Fruit fly (Drosophila melanogaster) whole organism: Measurements from ENCODE around the gene CG10874.

Experiments
- CG8478 ChIP-seq: fragments of >200 bp; optimal IDR thresholded peaks from 2 replicates; lab custom pipeline; 2018; ENCODE audit warnings: inconsistent platforms
- pan ChIP-seq: fragments of >200 bp; optimal IDR thresholded peaks from 2 replicates; lab custom pipeline; 2017
- psq ChIP-seq: fragments of >200 bp; optimal IDR thresholded peaks from 2 replicates; lab custom pipeline; 2017

DNA sequence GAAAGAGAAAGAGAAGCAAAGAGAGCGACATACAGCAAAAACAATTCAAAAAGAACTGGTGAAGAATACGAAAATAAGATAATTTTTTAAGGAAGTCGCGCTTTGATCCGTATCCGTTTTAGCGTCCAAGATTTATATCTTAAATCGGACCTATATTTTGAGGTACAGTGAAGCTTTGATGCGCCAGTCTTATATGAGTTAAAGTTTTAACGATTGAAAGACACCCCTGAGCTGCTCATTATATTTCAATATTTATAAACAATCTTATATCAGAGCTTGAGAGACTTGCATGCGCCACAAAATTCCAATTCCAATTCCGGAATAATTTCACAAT, 13.4 kb downstream of the CG10874 start:
- TF ChIP-seq CG8478 (lab: Kevin White, UChicago), result no peak
- no peak for TF ChIP-seq pan (lab: Kevin White, UChicago)
- no peak for TF ChIP-seq psq
